Fruit fly (Drosophila melanogaster): ENCODE measurements around the gene p130CAS.

The p130CAS gene

DNA sequence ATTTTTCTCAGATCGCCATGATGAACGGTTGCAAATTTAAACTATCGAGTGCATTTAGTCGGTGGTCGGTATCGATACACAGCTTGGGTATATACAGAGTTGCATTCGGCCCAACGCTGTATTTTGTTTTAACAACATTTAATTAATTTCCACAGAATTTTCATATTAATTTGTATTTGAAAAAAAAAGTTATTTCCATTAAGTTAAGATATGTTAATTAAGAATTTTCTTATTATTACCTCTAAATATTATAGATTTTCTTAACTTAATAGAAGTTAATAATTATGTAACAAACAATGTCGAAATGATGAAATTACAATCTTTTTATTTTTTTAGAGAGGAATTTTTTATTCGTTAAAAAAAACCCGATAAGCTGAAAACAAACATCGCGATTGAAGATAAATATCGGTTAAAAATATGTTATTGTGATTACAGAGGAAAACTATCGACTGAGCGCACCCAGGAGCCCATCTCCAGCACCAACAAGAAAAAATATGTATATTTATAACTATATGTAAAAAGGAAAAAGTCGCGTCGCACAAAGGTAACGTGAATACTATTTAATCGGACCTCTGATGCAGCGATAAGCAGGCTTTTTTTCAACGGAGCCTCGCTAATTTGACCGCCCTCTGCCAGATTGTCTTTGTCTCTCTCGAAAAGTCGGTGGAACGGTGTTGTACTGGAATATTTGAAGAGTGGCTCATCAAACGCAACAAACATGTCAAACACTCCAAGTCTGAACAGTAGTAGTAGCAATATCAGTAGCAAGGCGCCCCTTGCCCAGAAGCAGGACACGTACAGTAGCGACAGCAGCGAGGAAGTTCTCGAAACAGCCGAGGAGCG lies 47.3 kb downstream of the p130CAS start, which contains the start of the genes rno and mri (continued):
- TF ChIP-seq CG17829 (tag; optimal IDR thresholded peaks at IDR 0.05): peak; percentile 81
- no peak for TF ChIP-seq tup (GFP tag; optimal IDR thresholded peaks at IDR 0.05)
- peak; percentile 50 for TF ChIP-seq Fer2 (tag; optimal IDR thresholded peaks at IDR 0.05)
- TF ChIP-seq Sin3A (optimal IDR thresholded peaks at IDR 0.05): no peak
- peak; percentile 81 for TF ChIP-seq zen (tag; optimal IDR thresholded peaks at IDR 0.05)
- no peak for TF ChIP-seq CG8089 (GFP tag; optimal IDR thresholded peaks at IDR 0.05)
- peak; percentile 15 for TF ChIP-seq Spps (tag; optimal IDR thresholded peaks at IDR 0.05)
- TF ChIP-seq sens-2 (GFP tag; IDR thresholded peaks at IDR 0.05): peak; percentile 35; the same call in 1 of the 2 replicates
- TF ChIP-seq croc (GFP tag; conservative IDR thresholded peaks at IDR 0.05): peak; percentile 19; the same call in 1 of the 3 replicates
- peak; percentile 82 for TF ChIP-seq CG2129 (GFP tag; IDR thresholded peaks at IDR 0.05; ENCODE audit: partially characterized antibody)
- peak; percentile 3 for TF ChIP-seq BtbVII (GFP tag; optimal IDR thresholded peaks at IDR 0.05)
- no peak for TF ChIP-seq CG7786 (GFP tag; optimal IDR thresholded peaks at IDR 0.05)
- peak; percentile 82 for TF ChIP-seq CG32767 (GFP tag; IDR thresholded peaks at IDR 0.05)
- peak; percentile 27 for TF ChIP-seq HLH54F (GFP tag; optimal IDR thresholded peaks at IDR 0.05)
- TF ChIP-seq lola (GFP tag; optimal IDR thresholded peaks at IDR 0.05): peak in 1 of 3 experiments; percentile 83
- TF ChIP-seq CG42726 (GFP tag; IDR thresholded peaks at IDR 0.05; ENCODE audit: partially characterized antibody): peak; percentile 91
- TF ChIP-seq Deaf1 (tag; optimal IDR thresholded peaks at IDR 0.05): no peak
- peak; percentile 22 for TF ChIP-seq CG34376 (GFP tag; optimal IDR thresholded peaks at IDR 0.05)
- TF ChIP-seq CG31388 (GFP tag; optimal IDR thresholded peaks at IDR 0.05): no peak
- peak; percentile 23; the same call in 1 of the 2 replicates for TF ChIP-seq Nf-YA (GFP tag; IDR thresholded peaks at IDR 0.05)
- TF ChIP-seq chinmo (GFP tag; IDR thresholded peaks at IDR 0.05; ENCODE audit: partially characterized antibody): peak; percentile 85; the same call in 2 of the 4 replicates
- peak; percentile 16 for TF ChIP-seq Fer1 (GFP tag; optimal IDR thresholded peaks at IDR 0.05)
- TF ChIP-seq Kr (GFP tag; optimal IDR thresholded peaks at IDR 0.05): no peak
- TF ChIP-seq peb (GFP tag; IDR thresholded peaks at IDR 0.05): peak; percentile 66; the same call in 1 of the 2 replicates
- peak; percentile 31 for TF ChIP-seq lilli (GFP tag; optimal IDR thresholded peaks at IDR 0.05)
- no peak for TF ChIP-seq TFAM (GFP tag; optimal IDR thresholded peaks at IDR 0.05)
- no peak for TF ChIP-seq HLHmδ (GFP tag; optimal IDR thresholded peaks at IDR 0.05)
- TF ChIP-seq kay (GFP tag; optimal IDR thresholded peaks at IDR 0.05): peak; percentile 33
- TF ChIP-seq Gug (GFP tag; IDR thresholded peaks at IDR 0.05): peak; percentile 58; the same call in 3 of the 4 replicates
- TF ChIP-seq cad (GFP tag; optimal IDR thresholded peaks at IDR 0.05): no peak
- TF ChIP-seq gce (GFP tag; IDR thresholded peaks at IDR 0.05): peak; percentile 54; the same call in 1 of the 3 replicates
- peak; percentile 10 for TF ChIP-seq Mad (GFP tag; optimal IDR thresholded peaks at IDR 0.05)
- TF ChIP-seq oc (tag; optimal IDR thresholded peaks at IDR 0.05): no peak
- no peak for TF ChIP-seq wek (GFP tag; optimal IDR thresholded peaks at IDR 0.05)
- no peak for TF ChIP-seq ftz-f1 (GFP tag; optimal IDR thresholded peaks at IDR 0.05)
- peak; percentile 1 for TF ChIP-seq ems (GFP tag; optimal IDR thresholded peaks at IDR 0.05)
- peak; percentile 67 for TF ChIP-seq Dek (tag; optimal IDR thresholded peaks at IDR 0.05)
- TF ChIP-seq chn (GFP tag; optimal IDR thresholded peaks at IDR 0.05): no peak
- peak; percentile 67 for TF ChIP-seq unpg (GFP tag; optimal IDR thresholded peaks at IDR 0.05)
- no peak for TF ChIP-seq hth (optimal IDR thresholded peaks at IDR 0.05)
- peak; percentile 56 for TF ChIP-seq Oli (tag; optimal IDR thresholded peaks at IDR 0.05)
- peak; percentile 75 for TF ChIP-seq Awh (GFP tag; IDR thresholded peaks at IDR 0.05)
- peak; percentile 62 for TF ChIP-seq twi (tag; optimal IDR thresholded peaks at IDR 0.05)
- no peak for TF ChIP-seq sr (GFP tag; IDR thresholded peaks at IDR 0.05)
- TF ChIP-seq Rfx (GFP tag; IDR thresholded peaks at IDR 0.05): peak; percentile 68
- TF ChIP-seq pzg (GFP tag; optimal IDR thresholded peaks at IDR 0.05): peak; percentile 35
- TF ChIP-seq danr (GFP tag; IDR thresholded peaks at IDR 0.05): no peak
- TF ChIP-seq gcm (GFP tag; optimal IDR thresholded peaks at IDR 0.05): no peak
- TF ChIP-seq CG2199 (GFP tag; IDR thresholded peaks at IDR 0.05): no peak

All from whole organism, embryonic.